Worm (Caenorhabditis elegans): Measurements from ENCODE around the gene ZC395.5.

ZC395.5 gene

DNA sequence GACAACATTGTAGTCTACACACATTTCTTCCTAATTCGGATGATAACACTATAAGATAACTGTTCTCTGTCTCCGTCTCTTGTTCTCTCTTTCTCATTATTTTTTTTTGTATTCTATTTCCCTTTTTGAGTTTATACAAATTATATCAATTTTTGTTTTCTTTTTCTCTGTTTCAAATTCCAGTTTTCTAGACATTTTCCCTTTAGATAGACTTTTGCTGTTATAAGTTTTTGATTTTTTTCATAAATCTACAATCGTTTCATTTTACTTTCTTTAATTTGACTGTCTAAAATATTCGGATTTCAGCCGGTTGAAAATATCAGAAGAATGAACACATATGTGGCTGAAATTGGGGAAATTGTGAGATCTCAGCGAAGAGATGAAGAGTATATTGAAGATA lies 31.5 kb upstream of the ZC395.5 start, which contains the start of gene prx-10:
Gene prx-10, plus strand, starts transcription at position 301 of the 400 bp plus-strand sequence.
- no peak for TF ChIP-seq dpl-1 (GFP tag; optimal IDR thresholded peaks at IDR 0.05)
- no peak for TF ChIP-seq Y75B8A.6 (GFP tag; IDR thresholded peaks at IDR 0.05)
- no peak for TF ChIP-seq zag-1 (tag; optimal IDR thresholded peaks at IDR 0.05)
- TF ChIP-seq nhr-28 (tag; optimal IDR thresholded peaks at IDR 0.05): peak; percentile 79

DNA sequence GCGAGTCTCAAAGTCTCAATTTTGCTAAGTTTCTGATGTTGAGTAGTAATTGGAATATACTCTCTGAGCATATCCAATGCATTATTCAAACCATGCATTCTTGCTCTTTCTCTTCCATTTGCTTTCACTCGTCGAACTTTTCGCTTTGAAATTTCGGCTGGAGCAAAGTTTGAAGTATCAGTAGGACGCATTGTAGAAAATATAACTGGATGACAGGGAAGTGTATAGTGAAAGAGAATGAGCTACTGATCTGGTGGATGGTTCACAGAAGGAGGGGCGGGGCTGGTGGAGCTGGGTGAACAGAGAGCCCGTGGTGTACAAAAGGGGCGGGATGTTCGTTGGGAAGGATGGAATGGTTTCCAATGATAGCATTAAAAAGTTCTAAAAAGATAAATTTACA lies 25.8 kb upstream of the ZC395.5 start:
- TF ChIP-seq mep-1 (tag; optimal IDR thresholded peaks at IDR 0.05) (no peak), rbr-2 (tag; optimal IDR thresholded peaks at IDR 0.05) (no peak), cey-2 (tag; optimal IDR thresholded peaks at IDR 0.05; ENCODE audit: borderline replicate concordance, insufficient read depth) (no peak), nhr-6 (tag; optimal IDR thresholded peaks at IDR 0.05) (no peak), spr-3 (GFP tag; optimal IDR thresholded peaks at IDR 0.05) (no peak), mes-2 (tag; optimal IDR thresholded peaks at IDR 0.05; ENCODE audit: poor library complexity, severe bottlenecking) (no peak), arid-1 (GFP tag; conservative IDR thresholded peaks at IDR 0.05) (no peak), Y48G9A.11 (GFP tag; IDR thresholded peaks at IDR 0.05) (no peak), F10B5.3 (tag; optimal IDR thresholded peaks at IDR 0.05) (no peak), mxl-2 (GFP tag; conservative IDR thresholded peaks at IDR 0.05) (no peak), unc-39 (tag; optimal IDR thresholded peaks at IDR 0.05) (no peak), lir-3 (tag; optimal IDR thresholded peaks at IDR 0.05) (no peak), nhr-102 (tag; optimal IDR thresholded peaks at IDR 0.05) (no peak), aha-1 (tag) (no peak), nhr-42 (GFP tag; IDR thresholded peaks at IDR 0.05) (no peak), T20F7.1 (GFP tag; optimal IDR thresholded peaks at IDR 0.05) (no peak), D1046.2 (GFP tag; IDR thresholded peaks at IDR 0.05) (no peak), madf-5 (GFP tag; IDR thresholded peaks at IDR 0.05) (no peak), F49E8.2 (tag; optimal IDR thresholded peaks at IDR 0.05; ENCODE audit: borderline replicate concordance) (no peak), egl-27 (tag; optimal IDR thresholded peaks at IDR 0.05) (no peak)

DNA sequence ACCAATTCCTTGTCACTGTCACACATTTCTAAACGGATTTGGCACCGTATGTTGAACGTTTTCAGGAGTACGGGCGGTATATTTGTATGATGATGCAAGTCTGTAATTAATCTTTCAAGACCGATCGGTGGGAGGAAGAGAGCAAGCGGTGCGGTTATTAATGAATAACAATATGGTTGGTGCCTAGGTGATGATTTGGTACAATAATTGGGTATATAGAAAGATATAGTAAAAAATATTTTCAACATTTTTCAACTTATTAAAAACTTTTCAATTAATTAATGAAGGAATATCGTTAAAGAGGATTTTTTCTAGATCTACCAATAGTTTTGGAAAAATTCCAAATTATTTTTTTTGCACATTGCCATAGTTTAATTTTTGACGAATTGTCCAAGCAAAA lies 23.1 kb upstream of the ZC395.5 start, which contains the start of gene cnd-1:
Gene cnd-1, minus strand, starts transcription at position 101 of the 400 bp plus-strand sequence.
- TF ChIP-seq nhr-10 (tag; optimal IDR thresholded peaks at IDR 0.05): no peak
- peak in 1 of 2 experiments; percentile 58 for TF ChIP-seq unc-62 (GFP tag; optimal IDR thresholded peaks at IDR 0.05 in 1 of 2)
- TF ChIP-seq unc-62 (tag; optimal IDR thresholded peaks at IDR 0.05): no peak

DNA sequence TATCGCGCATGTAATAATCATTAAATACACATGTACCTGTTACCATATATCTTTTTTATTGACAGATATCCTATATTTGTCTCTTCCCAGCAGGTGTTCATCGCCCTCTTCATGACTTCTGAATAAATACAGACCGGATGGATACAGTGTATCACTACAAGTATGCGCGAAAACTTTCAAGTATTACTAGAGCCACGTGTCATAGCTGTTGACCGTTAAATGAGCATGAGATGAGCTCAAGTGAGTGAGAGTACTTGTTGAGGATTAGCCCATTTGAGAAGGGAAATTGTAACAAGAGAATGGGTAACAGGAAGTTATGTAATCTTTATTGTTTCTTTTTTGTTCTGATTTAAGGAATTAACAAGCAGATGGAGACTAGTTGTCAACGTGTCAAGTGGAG lies 22.6 kb upstream of the ZC395.5 start:
- TF ChIP-seq lin-38 (GFP tag; IDR thresholded peaks at IDR 0.05): no peak
- TF ChIP-seq daf-19 (GFP tag; conservative IDR thresholded peaks at IDR 0.05): no peak
- TF ChIP-seq lin-15B (tag; optimal IDR thresholded peaks at IDR 0.05): no peak

DNA sequence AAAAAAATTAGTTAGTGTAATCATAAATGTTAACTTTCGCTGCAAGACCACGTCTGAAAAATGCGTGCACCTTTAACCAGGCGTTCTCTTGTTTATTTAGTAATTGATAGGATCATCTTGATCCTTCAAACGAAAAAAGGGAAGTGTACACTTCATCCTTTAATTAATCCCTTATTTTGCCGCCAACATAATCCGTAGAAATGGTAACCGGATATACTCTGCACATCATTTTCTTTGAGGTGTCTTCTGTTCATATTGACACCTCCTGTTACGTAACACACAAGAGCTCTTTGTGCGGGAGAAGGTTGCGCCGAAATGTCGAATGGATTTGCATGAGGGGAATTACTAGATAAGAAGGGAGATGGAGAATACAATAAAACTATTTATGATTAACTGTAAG lies 18.9 kb upstream of the ZC395.5 start:
- TF ChIP-seq ceh-28 (tag; optimal IDR thresholded peaks at IDR 0.05) (no peak), unc-62 (GFP tag; optimal IDR thresholded peaks at IDR 0.05 in 1 of 2) (peak in 1 of 2 experiments; percentile 8), unc-62 (tag; optimal IDR thresholded peaks at IDR 0.05) (no peak), ceh-32 (tag; optimal IDR thresholded peaks at IDR 0.05; ENCODE audit: poor library complexity) (no peak), nhr-11 (tag; optimal IDR thresholded peaks at IDR 0.05) (no peak), daf-19 (GFP tag; conservative IDR thresholded peaks at IDR 0.05) (no peak), lin-1 (GFP tag; IDR thresholded peaks at IDR 0.05) (no peak), cey-2 (tag; optimal IDR thresholded peaks at IDR 0.05; ENCODE audit: borderline replicate concordance, insufficient read depth) (no peak)

Data from whole organism, L4 larva.